Fruit fly (Drosophila melanogaster) whole organism, embryonic: ENCODE measurements around the gene CG10208.

Source experiments
- Adf1 ChIP-seq: fragments of 200-800 bp; sonication (Bioruptor generic); IDR thresholded peaks from 2 replicates; pipeline ENCODE4 v1.3.6; 2022; ENCODE audit warnings: missing biosample characterization, missing genetic modification characterization
- Atf3 ChIP-seq: fragments of 200-800 bp; sonication (Bioruptor generic); optimal IDR thresholded peaks from 3 replicates; lab custom pipeline; 2016; ENCODE audit warnings: missing biosample characterization, missing genetic modification characterization
- B-H2 ChIP-seq: fragments of 200-800 bp; sonication (Bioruptor generic); optimal IDR thresholded peaks from 2 replicates; lab custom pipeline; 2018; ENCODE audit warnings: missing biosample characterization, mild to moderate bottlenecking, missing genetic modification characterization
- CG10543 ChIP-seq: fragments of 200-800 bp; sonication (Bioruptor generic); optimal IDR thresholded peaks from 3 replicates; lab custom pipeline; 2017; ENCODE audit warnings: missing biosample characterization, mild to moderate bottlenecking, missing genetic modification characterization, moderate library complexity
- CG10565 ChIP-seq: fragments of 200-800 bp; sonication (Bioruptor generic); optimal IDR thresholded peaks from 3 replicates; lab custom pipeline; 2016; ENCODE audit warnings: missing biosample characterization, mild to moderate bottlenecking, missing genetic modification characterization
- CG10654 ChIP-seq: fragments of 200-800 bp; sonication (Bioruptor generic); optimal IDR thresholded peaks from 2 replicates; lab custom pipeline; 2016; ENCODE audit warnings: missing biosample characterization, missing genetic modification characterization
- CG11696 ChIP-seq: fragments of 200-800 bp; sonication (Bioruptor generic); IDR thresholded peaks from 2 replicates; pipeline ENCODE4 v1.3.6; 2022; ENCODE audit warnings: missing biosample characterization, missing genetic modification characterization
- CG12219 ChIP-seq: fragments of 200-800 bp; sonication (Bioruptor generic); optimal IDR thresholded peaks from 3 replicates; lab custom pipeline; 2018; ENCODE audit warnings: missing biosample characterization, mild to moderate bottlenecking, missing genetic modification characterization
- CG15073 ChIP-seq: fragments of 200-800 bp; sonication (Bioruptor generic); optimal IDR thresholded peaks from 2 replicates; lab custom pipeline; 2016; ENCODE audit warnings: missing biosample characterization, missing genetic modification characterization
- CG15479 ChIP-seq: fragments of 200-800 bp; sonication (Bioruptor generic); optimal IDR thresholded peaks from 3 replicates; lab custom pipeline; 2019; ENCODE audit warnings: missing biosample characterization, mild to moderate bottlenecking, missing genetic modification characterization, moderate library complexity
- CG2712 ChIP-seq: fragments of 200-800 bp; optimal IDR thresholded peaks from 3 replicates; lab custom pipeline; 2019; ENCODE audit warnings: missing biosample characterization, mild to moderate bottlenecking, missing genetic modification characterization, moderate library complexity
- CG2875 ChIP-seq: fragments of 200-800 bp; sonication (Bioruptor generic); optimal IDR thresholded peaks from 2 replicates; lab custom pipeline; 2017; ENCODE audit warnings: missing biosample characterization, mild to moderate bottlenecking, missing genetic modification characterization, missing genetic modification reagents
- CG31388 ChIP-seq: fragments of 200-800 bp; sonication (Bioruptor generic); optimal IDR thresholded peaks from 2 replicates; lab custom pipeline; 2016; ENCODE audit warnings: missing biosample characterization, missing genetic modification characterization
- CG3838 ChIP-seq: fragments of 200-800 bp; sonication (Bioruptor generic); optimal IDR thresholded peaks from 3 replicates; lab custom pipeline; 2016; ENCODE audit warnings: missing biosample characterization, missing genetic modification characterization
- CG42726 ChIP-seq: fragments of 200-800 bp; sonication (Bioruptor generic); IDR thresholded peaks from 2 replicates; pipeline ENCODE4 v1.3.6; 2022; ENCODE audit warnings: missing biosample characterization, missing genetic modification characterization; ENCODE audit not compliant: partially characterized antibody
- CG43689 ChIP-seq: fragments of 200-800 bp; sonication (Bioruptor generic); IDR thresholded peaks from 2 replicates; pipeline ENCODE4 v1.3.6; 2022; ENCODE audit warnings: missing biosample characterization, missing genetic modification characterization
- CG4854 ChIP-seq: fragments of 200-800 bp; sonication (Bioruptor generic); optimal IDR thresholded peaks from 2 replicates; lab custom pipeline; 2016; ENCODE audit warnings: missing biosample characterization, missing genetic modification characterization, inconsistent platforms
- CG7357 ChIP-seq: fragments of 200-800 bp; sonication (Bioruptor generic); IDR thresholded peaks from 3 replicates; pipeline ENCODE4 v1.3.6; 2022; ENCODE audit warnings: missing biosample characterization, missing genetic modification characterization
- CG8924 ChIP-seq: fragments of 200-800 bp; optimal IDR thresholded peaks from 3 replicates; lab custom pipeline; 2019; ENCODE audit warnings: missing biosample characterization, mild to moderate bottlenecking, missing genetic modification characterization, moderate library complexity
- CG9215 ChIP-seq: fragments of 200-800 bp; sonication (Bioruptor generic); IDR thresholded peaks from 2 replicates; pipeline ENCODE4 v1.3.6; 2022; ENCODE audit warnings: missing biosample characterization, missing genetic modification characterization
- Dip3 ChIP-seq: fragments of 200-800 bp; sonication (Bioruptor generic); optimal IDR thresholded peaks from 3 replicates; lab custom pipeline; 2016; ENCODE audit warnings: missing biosample characterization, missing genetic modification characterization
- HmgD ChIP-seq: fragments of 200-800 bp; sonication (Bioruptor generic); optimal IDR thresholded peaks from 3 replicates; lab custom pipeline; 2016; ENCODE audit warnings: missing biosample characterization, missing genetic modification characterization
- Jarid2 ChIP-seq: fragments of 200-800 bp; sonication (Bioruptor generic); optimal IDR thresholded peaks from 3 replicates; lab custom pipeline; 2017; ENCODE audit warnings: mild to moderate bottlenecking, missing biosample characterization, missing genetic modification reagents, missing genetic modification characterization
- MESR4 ChIP-seq: fragments of 200-800 bp; sonication (Bioruptor generic); optimal IDR thresholded peaks from 2 replicates; lab custom pipeline; 2018; ENCODE audit warnings: missing biosample characterization, mild to moderate bottlenecking, missing genetic modification characterization, moderate library complexity
- Meics ChIP-seq: fragments of 200-800 bp; sonication (Bioruptor generic); optimal IDR thresholded peaks from 2 replicates; lab custom pipeline; 2017; ENCODE audit warnings: missing biosample characterization, mild to moderate bottlenecking, missing genetic modification characterization
- Nf-YB ChIP-seq: fragments of 200-800 bp; sonication (Bioruptor generic); optimal IDR thresholded peaks from 3 replicates; lab custom pipeline; 2019; ENCODE audit warnings: missing biosample characterization, mild to moderate bottlenecking, missing genetic modification characterization, moderate library complexity
- NfI ChIP-seq: fragments of 200-800 bp; sonication (Bioruptor generic); optimal IDR thresholded peaks from 3 replicates; lab custom pipeline; 2018; ENCODE audit warnings: missing biosample characterization, mild to moderate bottlenecking, missing genetic modification characterization, moderate library complexity
- Pdp1 ChIP-seq, 2 experiments: fragments of 200-800 bp; sonication (Bioruptor generic); optimal IDR thresholded peaks; 3 replicates each; lab custom pipeline; 2016; ENCODE audit warnings: missing biosample characterization in 2 of 2, missing genetic modification characterization in 2 of 2, mild to moderate bottlenecking in 1 of 2, moderate library complexity in 1 of 2
- Poxn ChIP-seq: fragments of 200-800 bp; sonication (Bioruptor generic); IDR thresholded peaks from 2 replicates; pipeline ENCODE4 v1.3.6; 2022; ENCODE audit warnings: missing biosample characterization, missing genetic modification characterization
- Ptx1 ChIP-seq: fragments of 200-800 bp; sonication (Bioruptor generic); IDR thresholded peaks from 2 replicates; pipeline ENCODE4 v1.3.6; 2022; ENCODE audit warnings: missing biosample characterization, missing genetic modification characterization
- Sox102F ChIP-seq: fragments of 200-800 bp; sonication (Bioruptor generic); optimal IDR thresholded peaks from 2 replicates; lab custom pipeline; 2018; ENCODE audit warnings: missing biosample characterization, mild to moderate bottlenecking, missing genetic modification characterization, moderate library complexity
- Sry-β ChIP-seq: fragments of 200-800 bp; sonication (Bioruptor generic); optimal IDR thresholded peaks from 2 replicates; lab custom pipeline; 2018; ENCODE audit warnings: missing biosample characterization, mild to moderate bottlenecking, missing genetic modification characterization, moderate library complexity
- Stat92E ChIP-seq, 3 experiments: fragments of >200 bp in 2 of 3; fragments of 200-800 bp in 1 of 3; sonication (Bioruptor generic) in 1 of 3; optimal IDR thresholded peaks; 2 replicates each; lab custom pipeline; 2017 to 2019; ENCODE audit warnings: missing biosample characterization in 3 of 3, missing genetic modification characterization in 3 of 3, mild to moderate bottlenecking in 1 of 3, moderate library complexity in 1 of 3
- bsh ChIP-seq, 2 experiments: fragments of 200-800 bp; sonication (Bioruptor generic); optimal IDR thresholded peaks; 2 replicates each; lab custom pipeline; 2017 to 2018; ENCODE audit warnings: mild to moderate bottlenecking in 2 of 2, missing biosample characterization in 2 of 2, missing genetic modification characterization in 2 of 2, moderate library complexity in 1 of 2
- ci ChIP-seq: fragments of 200-800 bp; sonication (Bioruptor generic); IDR thresholded peaks from 3 replicates; pipeline ENCODE4 v1.3.6; 2022; ENCODE audit warnings: missing biosample characterization, missing genetic modification characterization
- crp ChIP-seq, 2 experiments: fragments of 200-800 bp; sonication (Bioruptor generic); optimal IDR thresholded peaks; 2 replicates in 1 of 2; 3 replicates in 1 of 2; lab custom pipeline; 2017; ENCODE audit warnings: missing biosample characterization in 2 of 2, missing genetic modification characterization in 2 of 2, mild to moderate bottlenecking in 1 of 2, moderate library complexity in 1 of 2
- dimm ChIP-seq: fragments of 200-800 bp; sonication (Bioruptor generic); IDR thresholded peaks from 2 replicates; pipeline ENCODE4 v1.3.6; 2022; ENCODE audit warnings: missing biosample characterization, missing genetic modification characterization
- esg ChIP-seq: fragments of 200-800 bp; sonication (Bioruptor generic); conservative IDR thresholded peaks from 2 replicates; pipeline ENCODE4 v1.3.6; 2022; ENCODE audit warnings: missing biosample characterization, missing genetic modification characterization
- fu2 ChIP-seq: fragments of 200-800 bp; sonication (Bioruptor generic); optimal IDR thresholded peaks from 2 replicates; lab custom pipeline; 2016; ENCODE audit warnings: missing biosample characterization, missing genetic modification characterization
- grau ChIP-seq: fragments of 200-800 bp; optimal IDR thresholded peaks from 3 replicates; lab custom pipeline; 2019; ENCODE audit warnings: missing biosample characterization, mild to moderate bottlenecking, missing genetic modification characterization, moderate library complexity
- ham ChIP-seq: fragments of 200-800 bp; sonication (Bioruptor generic); IDR thresholded peaks from 2 replicates; pipeline ENCODE4 v1.3.6; 2022; ENCODE audit warnings: missing biosample characterization, missing genetic modification characterization
- hb ChIP-seq: fragments of 200-800 bp; sonication (Bioruptor generic); IDR thresholded peaks from 3 replicates; pipeline ENCODE4 v1.3.6; 2022; ENCODE audit warnings: missing biosample characterization, missing genetic modification characterization; ENCODE audit not compliant: partially characterized antibody
- kni ChIP-seq: fragments of 200-800 bp; sonication (Bioruptor generic); optimal IDR thresholded peaks from 3 replicates; lab custom pipeline; 2017; ENCODE audit warnings: mild to moderate bottlenecking, missing biosample characterization, missing genetic modification reagents, missing genetic modification characterization
- nerfin-1 ChIP-seq: fragments of 200-800 bp; sonication (Bioruptor generic); optimal IDR thresholded peaks from 3 replicates; lab custom pipeline; 2019; ENCODE audit warnings: missing biosample characterization, mild to moderate bottlenecking, missing genetic modification characterization, moderate library complexity
- oc ChIP-seq: fragments of 200-800 bp; sonication (Bioruptor generic); optimal IDR thresholded peaks from 2 replicates; lab custom pipeline; 2018; ENCODE audit warnings: missing biosample characterization, mild to moderate bottlenecking, missing genetic modification characterization, moderate library complexity
- pho ChIP-seq: fragments of 200-800 bp; sonication (Bioruptor generic); optimal IDR thresholded peaks from 2 replicates; lab custom pipeline; 2016; ENCODE audit warnings: missing biosample characterization, missing genetic modification characterization
- pros ChIP-seq: fragments of 200-800 bp; sonication (Bioruptor generic); optimal IDR thresholded peaks from 3 replicates; lab custom pipeline; 2019; ENCODE audit warnings: missing biosample characterization, mild to moderate bottlenecking, missing genetic modification characterization, moderate library complexity
- ro ChIP-seq: fragments of 200-800 bp; sonication (Bioruptor generic); IDR thresholded peaks from 2 replicates; pipeline ENCODE4 v1.3.6; 2022; ENCODE audit warnings: missing biosample characterization, missing genetic modification characterization
- tin ChIP-seq: fragments of 200-800 bp; sonication (Bioruptor generic); optimal IDR thresholded peaks from 3 replicates; lab custom pipeline; 2016; ENCODE audit warnings: missing biosample characterization, missing genetic modification characterization

Gene CG10208

DNA sequence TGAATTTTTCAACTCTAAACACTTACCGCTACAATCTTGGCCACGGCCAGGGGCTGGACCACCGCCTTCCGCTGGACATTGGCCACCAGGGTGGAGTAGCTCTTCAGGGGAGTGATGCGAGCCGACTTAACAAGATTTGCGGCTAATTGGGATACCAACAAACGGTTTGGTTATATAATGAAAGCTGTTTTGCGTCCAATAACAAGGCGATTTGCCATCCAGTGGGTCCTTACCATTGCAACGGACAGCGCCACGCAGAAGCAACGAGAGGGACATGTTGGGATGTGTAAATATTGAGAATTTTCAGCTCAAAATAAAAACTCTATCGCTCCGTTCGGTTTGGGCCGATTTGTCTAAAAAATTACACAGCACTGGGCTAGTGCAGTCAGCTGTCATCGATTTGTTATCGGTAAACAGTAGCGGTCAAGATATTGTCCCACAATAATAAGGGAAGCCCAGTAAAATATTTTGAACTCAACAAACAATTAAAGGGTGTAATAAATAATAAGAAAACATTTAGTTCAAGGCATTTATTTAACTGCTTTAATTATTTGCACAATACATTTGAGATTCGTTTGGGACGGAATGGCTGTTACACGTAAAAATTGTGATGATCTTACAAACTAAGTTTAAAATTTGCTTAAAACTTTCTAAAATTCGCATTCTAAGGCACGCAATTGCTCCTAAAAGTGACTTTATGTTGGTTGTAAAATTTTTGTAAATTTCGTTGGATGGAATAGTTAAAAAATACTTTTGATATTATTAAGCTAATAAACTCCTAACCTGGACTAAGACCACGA is 13.5 kb downstream of the CG10208 start, which contains the start of gene SdhD (continued):
- no peak for TF ChIP-seq Nf-YB (GFP tag; lab: Kevin White, UChicago)
- TF ChIP-seq MESR4 (GFP tag; lab: Kevin White, UChicago): peak; percentile 80
- no peak for TF ChIP-seq CG9215 (GFP tag; lab: Robert Waterston, UW)
- no peak for TF ChIP-seq CG3838 (GFP tag; lab: Kevin White, UChicago)
- no peak for TF ChIP-seq hb (GFP tag; lab: Robert Waterston, UW)
- TF ChIP-seq Ptx1 (GFP tag; lab: Robert Waterston, UW): no peak
- TF ChIP-seq CG11696 (GFP tag; lab: Robert Waterston, UW): no peak
- no peak for TF ChIP-seq bsh (GFP tag; optimal IDR thresholded peaks at IDR 0.05; lab: Kevin White, UChicago)
- peak; percentile 32 for TF ChIP-seq tin (GFP tag; lab: Kevin White, UChicago)
- no peak for TF ChIP-seq CG7357 (GFP tag; lab: Robert Waterston, UW)
- no peak for TF ChIP-seq CG10543 (GFP tag; lab: Kevin White, UChicago)
- no peak for TF ChIP-seq CG2875 (GFP tag; lab: Kevin White, UChicago)
- no peak for TF ChIP-seq fu2
- no peak for TF ChIP-seq ro (GFP tag; lab: Robert Waterston, UW)
- TF ChIP-seq Pdp1 (GFP tag; optimal IDR thresholded peaks at IDR 0.05; lab: Kevin White, UChicago): peak; percentile 15 to 98
- no peak for TF ChIP-seq HmgD
- TF ChIP-seq pros (GFP tag; lab: Kevin White, UChicago): no peak
- no peak for TF ChIP-seq CG15479 (GFP tag; lab: Kevin White, UChicago)
- no peak for TF ChIP-seq CG31388 (GFP tag; lab: Kevin White, UChicago)
- no peak for TF ChIP-seq CG10565
- peak; percentile 50; the same call in 1 of the 3 replicates for TF ChIP-seq ci (GFP tag; lab: Robert Waterston, UW)
- peak; percentile 24 for TF ChIP-seq CG2712 (tag; lab: Kevin White, UChicago)
- no peak for TF ChIP-seq kni
- no peak for TF ChIP-seq CG10654 (GFP tag; lab: Kevin White, UChicago)
- TF ChIP-seq Meics (GFP tag; lab: Kevin White, UChicago): peak; percentile 34
- TF ChIP-seq Atf3 (GFP tag; lab: Kevin White, UChicago): no peak
- TF ChIP-seq esg (GFP tag; lab: Robert Waterston, UW): no peak
- no peak for TF ChIP-seq CG42726 (GFP tag; lab: Robert Waterston, UW)
- no peak for TF ChIP-seq NfI (GFP tag; lab: Kevin White, UChicago)
- peak; percentile 99 for TF ChIP-seq CG15073 (GFP tag; lab: Kevin White, UChicago)
- TF ChIP-seq ham (GFP tag; lab: Robert Waterston, UW): no peak
- peak; percentile 10 for TF ChIP-seq grau (tag; lab: Kevin White, UChicago)
- peak in 1 of 2 experiments; percentile 75 for TF ChIP-seq crp (GFP tag; optimal IDR thresholded peaks at IDR 0.05; lab: Kevin White, UChicago)
- TF ChIP-seq Sry-β (GFP tag; lab: Kevin White, UChicago): no peak
- TF ChIP-seq B-H2: peak; percentile 61
- TF ChIP-seq CG12219 (GFP tag; lab: Kevin White, UChicago): no peak
- no peak for TF ChIP-seq CG8924 (tag; lab: Kevin White, UChicago)
- no peak for TF ChIP-seq dimm
- TF ChIP-seq Poxn (GFP tag; lab: Robert Waterston, UW): no peak
- no peak for TF ChIP-seq Adf1 (GFP tag; lab: Robert Waterston, UW)
- no peak for TF ChIP-seq CG4854
- TF ChIP-seq pho (GFP tag; lab: Kevin White, UChicago): no peak
- no peak for TF ChIP-seq oc (tag; lab: Kevin White, UChicago)
- TF ChIP-seq Stat92E (GFP tag; optimal IDR thresholded peaks at IDR 0.05; lab: Kevin White, UChicago): no peak
- TF ChIP-seq Jarid2 (GFP tag; lab: Kevin White, UChicago): no peak
- no peak for TF ChIP-seq nerfin-1 (tag; lab: Kevin White, UChicago)
- no peak for TF ChIP-seq Dip3 (GFP tag; lab: Kevin White, UChicago)
- no peak for TF ChIP-seq Sox102F (GFP tag; lab: Kevin White, UChicago)
- no peak for TF ChIP-seq CG43689
